Worm (Caenorhabditis elegans) whole organism, L3 larva: ENCODE measurements around the gene F17C8.7.

ENCODE experiments used
- aly-2 ChIP-seq: fragments of 150-350 bp; optimal IDR thresholded peaks from 2 replicates; lab custom pipeline; 2014; ENCODE audit warnings: missing biosample characterization, missing genetic modification characterization
- ama-1 ChIP-seq: fragments of 150-350 bp; optimal IDR thresholded peaks from 2 replicates; lab custom pipeline; 2018
- ceh-16 ChIP-seq: sonication (generic microtip); optimal IDR thresholded peaks from 2 replicates; lab custom pipeline; 2017; ENCODE audit warnings: missing biosample characterization, missing genetic modification characterization
- ceh-82 ChIP-seq: fragments of 150-350 bp; optimal IDR thresholded peaks from 2 replicates; lab custom pipeline; 2014; ENCODE audit warnings: missing biosample characterization, missing genetic modification characterization
- ceh-9 ChIP-seq: sonication (generic microtip); optimal IDR thresholded peaks from 2 replicates; lab custom pipeline; 2018; ENCODE audit warnings: missing biosample characterization, missing genetic modification characterization
- daf-12 ChIP-seq: fragments of 150-350 bp; optimal IDR thresholded peaks from 2 replicates; lab custom pipeline; 2014; ENCODE audit warnings: missing biosample characterization, missing genetic modification reagents, missing genetic modification characterization
- egl-5 ChIP-seq: fragments of 150-350 bp; optimal IDR thresholded peaks from 2 replicates; lab custom pipeline; 2017; ENCODE audit warnings: missing biosample characterization, missing genetic modification reagents, missing genetic modification characterization, inconsistent platforms
- elt-1 ChIP-seq: fragments of 150-350 bp; optimal IDR thresholded peaks from 2 replicates; lab custom pipeline; 2014; ENCODE audit warnings: missing biosample characterization, missing genetic modification characterization
- eor-1 ChIP-seq, 2 experiments: fragments of 150-350 bp; optimal IDR thresholded peaks; 2 replicates each; lab custom pipeline; 2014 to 2018; ENCODE audit warnings: missing biosample characterization in 2 of 2, missing genetic modification characterization in 2 of 2
- fkh-10 ChIP-seq: sonication (generic microtip); optimal IDR thresholded peaks from 2 replicates; lab custom pipeline; 2017; ENCODE audit warnings: missing biosample characterization, missing genetic modification reagents, missing genetic modification characterization
- fkh-2 ChIP-seq: fragments of 150-350 bp; optimal IDR thresholded peaks from 2 replicates; lab custom pipeline; 2014; ENCODE audit warnings: missing biosample characterization, missing genetic modification reagents, missing genetic modification characterization
- fos-1 ChIP-seq: fragments of 150-350 bp; optimal IDR thresholded peaks from 2 replicates; lab custom pipeline; 2014; ENCODE audit warnings: missing biosample characterization, missing genetic modification characterization
- hmg-11 ChIP-seq: sonication (generic microtip); optimal IDR thresholded peaks from 2 replicates; lab custom pipeline; 2016; ENCODE audit warnings: missing genetic modification characterization, missing compliant biosample characterization
- lin-15B ChIP-seq: fragments of 150-350 bp; optimal IDR thresholded peaks from 2 replicates; lab custom pipeline; 2014; ENCODE audit warnings: missing biosample characterization, missing genetic modification characterization
- lin-39 ChIP-seq: fragments of 150-350 bp; optimal IDR thresholded peaks from 2 replicates; lab custom pipeline; 2018; ENCODE audit warnings: missing biosample characterization, missing genetic modification reagents, missing genetic modification characterization
- lsy-12 ChIP-seq: sonication (generic microtip); optimal IDR thresholded peaks from 2 replicates; lab custom pipeline; 2016; ENCODE audit warnings: mild to moderate bottlenecking, missing genetic modification characterization, missing compliant biosample characterization
- mdl-1 ChIP-seq: fragments of 150-350 bp; optimal IDR thresholded peaks from 2 replicates; lab custom pipeline; 2014; ENCODE audit warnings: missing biosample characterization, missing genetic modification characterization
- mml-1 ChIP-seq: fragments of 150-350 bp; sonication (generic microtip); optimal IDR thresholded peaks from 3 replicates; lab custom pipeline; 2014; ENCODE audit warnings: missing biosample characterization, missing genetic modification characterization
- nfya-1 ChIP-seq: sonication (generic microtip); optimal IDR thresholded peaks from 2 replicates; lab custom pipeline; 2017; ENCODE audit warnings: missing genetic modification characterization, mild to moderate bottlenecking, missing compliant biosample characterization, antibody characterized with exemption, moderate library complexity; ENCODE audit not compliant: insufficient read depth
- nhr-11 ChIP-seq: fragments of 150-350 bp; optimal IDR thresholded peaks from 2 replicates; lab custom pipeline; 2014; ENCODE audit warnings: missing biosample characterization, missing genetic modification characterization
- nhr-12 ChIP-seq: fragments of 150-350 bp; optimal IDR thresholded peaks from 2 replicates; lab custom pipeline; 2014; ENCODE audit warnings: missing biosample characterization, missing genetic modification characterization
- nhr-23 ChIP-seq: fragments of 150-350 bp; optimal IDR thresholded peaks from 2 replicates; lab custom pipeline; 2014; ENCODE audit warnings: missing biosample characterization, missing genetic modification reagents, missing genetic modification characterization
- nhr-237 ChIP-seq: fragments of 150-350 bp; optimal IDR thresholded peaks from 2 replicates; lab custom pipeline; 2014; ENCODE audit warnings: missing biosample characterization, missing genetic modification characterization
- nhr-25 ChIP-seq: sonication (generic microtip); optimal IDR thresholded peaks from 2 replicates; lab custom pipeline; 2017; ENCODE audit warnings: missing biosample characterization, missing genetic modification characterization
- nhr-28 ChIP-seq: fragments of 150-350 bp; optimal IDR thresholded peaks from 2 replicates; lab custom pipeline; 2014; ENCODE audit warnings: missing biosample characterization, missing genetic modification characterization
- nhr-43 ChIP-seq: sonication (generic microtip); optimal IDR thresholded peaks from 2 replicates; lab custom pipeline; 2016; ENCODE audit warnings: mild to moderate bottlenecking, missing genetic modification characterization, missing compliant biosample characterization; ENCODE audit not compliant: poor library complexity, severe bottlenecking
- nhr-77 ChIP-seq: fragments of 150-350 bp; optimal IDR thresholded peaks from 2 replicates; lab custom pipeline; 2014; ENCODE audit warnings: missing biosample characterization, missing genetic modification characterization
- pha-4 ChIP-seq: fragments of 150-350 bp; optimal IDR thresholded peaks from 2 replicates; lab custom pipeline; 2014; ENCODE audit warnings: missing biosample characterization, missing genetic modification reagents, missing genetic modification characterization
- pqm-1 ChIP-seq: fragments of 150-350 bp; optimal IDR thresholded peaks from 2 replicates; lab custom pipeline; 2017; ENCODE audit warnings: missing biosample characterization, missing genetic modification characterization, inconsistent platforms
- sea-2 ChIP-seq: fragments of 150-350 bp; sonication (generic microtip); optimal IDR thresholded peaks from 4 replicates; lab custom pipeline; 2014; ENCODE audit warnings: missing biosample characterization, missing genetic modification reagents, missing genetic modification characterization
- snpc-4 ChIP-seq: fragments of 150-350 bp; optimal IDR thresholded peaks from 2 replicates; lab custom pipeline; 2014; ENCODE audit warnings: missing biosample characterization, missing genetic modification characterization
- tbx-2 ChIP-seq: sonication (generic microtip); optimal IDR thresholded peaks from 2 replicates; lab custom pipeline; 2016; ENCODE audit warnings: mild to moderate bottlenecking, missing genetic modification characterization, missing compliant biosample characterization
- unc-62 ChIP-seq: fragments of 150-350 bp; sonication (generic microtip); optimal IDR thresholded peaks from 4 replicates; lab custom pipeline; 2014; ENCODE audit warnings: missing biosample characterization, missing genetic modification reagents, missing genetic modification characterization
- ztf-11 ChIP-seq: fragments of 150-350 bp; optimal IDR thresholded peaks from 2 replicates; lab custom pipeline; 2014; ENCODE audit warnings: missing biosample characterization, missing genetic modification characterization
- ztf-4 ChIP-seq: fragments of 150-350 bp; optimal IDR thresholded peaks from 2 replicates; lab custom pipeline; 2014; ENCODE audit warnings: missing biosample characterization, missing genetic modification characterization

Gene F17C8.7

DNA sequence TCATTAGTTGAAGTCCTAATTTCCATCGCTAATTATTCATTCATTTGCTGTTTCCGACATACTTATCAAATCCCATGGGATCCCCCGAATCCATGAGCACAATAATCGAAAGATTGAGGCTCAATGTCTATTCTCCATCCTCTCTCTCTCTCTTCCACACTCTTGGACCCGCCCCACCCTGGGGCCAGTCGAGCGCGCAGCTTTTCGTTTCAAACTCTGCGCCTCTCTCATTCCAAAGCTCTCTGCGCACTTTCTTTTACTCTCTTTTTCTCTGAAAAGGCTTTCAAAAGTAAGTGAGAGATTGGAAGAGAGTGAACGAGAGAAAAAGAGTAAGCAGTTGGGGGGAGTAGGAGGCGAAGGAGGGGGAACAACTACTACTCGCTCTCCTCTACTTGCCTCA lies 13.8 kb upstream of the F17C8.7 start, which contains the start of gene acy-1 (continued):
- TF ChIP-seq pqm-1 (no peak), sea-2 (GFP tag; lab: Kevin White, UChicago) (no peak), ceh-16 (tag; lab: Kevin White, UChicago) (no peak), fos-1 (tag; lab: Kevin White, UChicago) (no peak), lin-15B (tag; lab: Kevin White, UChicago) (peak; percentile 79), snpc-4 (tag; lab: Kevin White, UChicago) (peak; percentile 51), hmg-11 (tag; lab: Kevin White, UChicago) (peak; percentile 93), nhr-43 (tag; lab: Kevin White, UChicago) (no peak), ama-1 (lab: Kevin White, UChicago) (no peak), nhr-12 (no peak), ztf-11 (tag; lab: Kevin White, UChicago) (no peak), ztf-4 (tag; lab: Kevin White, UChicago) (no peak), nhr-237 (tag; lab: Kevin White, UChicago) (no peak), lin-39 (tag; lab: Kevin White, UChicago) (peak; percentile 91), nhr-77 (tag; lab: Kevin White, UChicago) (no peak), tbx-2 (tag; lab: Kevin White, UChicago) (peak; percentile 21), fkh-10 (GFP tag; lab: Kevin White, UChicago) (peak; percentile 23), lsy-12 (no peak), eor-1 (tag; optimal IDR thresholded peaks at IDR 0.05; lab: Kevin White, UChicago) (no peak), aly-2 (no peak), mml-1 (no peak), egl-5 (tag; lab: Kevin White, UChicago) (peak; percentile 91), fkh-2 (tag; lab: Kevin White, UChicago) (no peak)

DNA sequence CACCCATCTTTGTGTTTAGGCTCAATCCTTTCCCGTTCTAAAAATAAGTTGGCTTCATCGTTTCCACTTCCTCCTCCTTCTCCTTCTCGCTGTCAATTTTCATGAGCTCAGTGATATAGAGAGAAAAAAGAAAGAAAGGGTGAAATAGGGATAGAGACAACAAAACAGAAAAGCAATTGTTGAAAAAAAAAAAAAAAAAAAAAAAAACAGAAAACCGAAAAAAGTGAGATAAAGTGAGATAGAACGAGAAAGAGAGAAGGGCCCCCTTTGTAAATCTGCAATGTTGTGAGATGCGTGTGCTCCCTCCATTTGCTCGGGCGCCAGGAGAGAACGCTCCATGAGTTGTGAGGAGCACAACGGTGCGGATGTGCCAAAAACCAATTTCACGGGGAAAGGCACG lies 11.6 kb upstream of the F17C8.7 start:
- TF ChIP-seq lin-39 (tag; lab: Kevin White, UChicago) (peak; percentile 6), nfya-1 (tag; lab: Kevin White, UChicago) (peak; percentile 50), sea-2 (GFP tag; lab: Kevin White, UChicago) (no peak), egl-5 (tag; lab: Kevin White, UChicago) (peak; percentile 33), fkh-10 (GFP tag; lab: Kevin White, UChicago) (peak; percentile 24), nhr-11 (tag; lab: Kevin White, UChicago) (no peak), nhr-25 (tag; lab: Kevin White, UChicago) (no peak), pha-4 (tag; lab: Kevin White, UChicago) (no peak)

DNA sequence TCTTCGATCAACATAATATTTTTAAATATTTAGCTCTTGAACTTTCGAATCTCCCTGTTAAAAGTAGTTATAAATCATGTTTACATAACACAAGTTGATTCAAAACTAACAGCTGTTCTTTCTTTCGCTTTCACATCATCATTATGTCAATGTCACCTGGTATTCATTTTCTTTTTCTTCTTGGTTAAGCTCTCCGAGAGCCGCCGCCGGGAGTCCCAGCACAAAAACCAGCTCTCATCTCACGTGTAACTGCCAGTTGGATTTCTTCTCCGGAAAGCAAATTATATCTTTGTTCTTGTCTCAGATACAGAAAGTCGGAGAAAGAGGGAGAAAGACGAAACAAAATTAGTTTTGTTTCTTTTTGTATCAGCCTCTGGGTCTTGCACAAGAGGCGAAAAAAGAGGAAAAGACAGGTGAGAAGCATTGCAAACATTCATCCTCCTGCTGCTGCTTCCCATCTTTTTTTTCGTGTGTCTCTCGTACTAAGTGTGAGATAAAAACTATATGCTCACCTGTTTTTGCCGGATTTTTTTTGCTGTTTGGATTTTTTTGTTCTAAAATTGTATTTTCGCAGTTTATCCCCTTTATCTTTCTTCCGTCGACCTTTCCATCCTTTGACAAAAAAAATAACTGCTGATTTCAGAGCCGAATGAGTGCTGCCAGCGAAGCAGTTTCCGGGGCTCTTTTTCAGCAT lies 4.1 kb upstream of the F17C8.7 start, which contains the start of gene F17C8.3:
F17C8.3 (plus strand) TSS at position 644 of the 694 bp plus-strand sequence.
- TF ChIP-seq nhr-25 (tag; lab: Kevin White, UChicago) (no peak), nfya-1 (tag; lab: Kevin White, UChicago) (peak; percentile 48), sea-2 (GFP tag; lab: Kevin White, UChicago) (no peak), mdl-1 (tag; lab: Kevin White, UChicago) (peak; percentile 10)

DNA sequence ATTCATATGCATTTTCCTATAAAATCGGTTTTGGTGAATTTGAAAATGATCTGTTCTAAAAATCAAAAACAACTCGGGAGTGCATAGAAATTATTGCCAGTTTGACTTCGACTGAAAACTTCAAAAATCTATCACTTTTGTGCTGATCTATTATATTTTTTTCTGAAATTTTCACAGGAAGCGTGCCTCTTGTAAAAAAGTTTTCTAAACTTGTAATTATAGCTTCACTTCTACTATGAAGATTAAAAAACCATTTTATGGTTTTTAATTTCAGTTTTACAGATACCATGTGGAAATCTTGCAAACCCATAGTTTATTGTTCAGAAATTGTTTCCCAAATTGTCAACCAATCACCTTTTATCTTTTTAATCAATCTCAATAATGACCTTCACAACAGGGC lies 1.5 kb upstream of the F17C8.7 start, which contains the start of gene F17C8.9:
F17C8.9 (plus strand) TSS at position 301 of the 400 bp plus-strand sequence.
- TF ChIP-seq lin-39 (tag; lab: Kevin White, UChicago) = no peak
- no peak for TF ChIP-seq nhr-28 (tag; lab: Kevin White, UChicago)
- TF ChIP-seq ceh-9 (tag; lab: Kevin White, UChicago) = no peak
- no peak for TF ChIP-seq pqm-1

ce11 chrIII:4739975-4740374 lies 4.4 kb downstream of the F17C8.7 start, which contains the start of gene ras-2:
ras-2 (minus strand) TSS chrIII:4740075.
- TF ChIP-seq lin-39 (tag; lab: Kevin White, UChicago) (no peak), daf-12 (tag; lab: Kevin White, UChicago) (no peak), nfya-1 (tag; lab: Kevin White, UChicago) (no peak), nhr-12 (no peak), fkh-2 (tag; lab: Kevin White, UChicago) (no peak), ceh-82 (no peak), nhr-237 (tag; lab: Kevin White, UChicago) (no peak), ztf-4 (tag; lab: Kevin White, UChicago) (no peak), nhr-25 (tag; lab: Kevin White, UChicago) (no peak), elt-1 (tag; lab: Kevin White, UChicago) (no peak), pqm-1 (no peak), fkh-10 (GFP tag; lab: Kevin White, UChicago) (no peak), lin-15B (tag; lab: Kevin White, UChicago) (no peak), lsy-12 (no peak), ztf-11 (tag; lab: Kevin White, UChicago) (no peak), mdl-1 (tag; lab: Kevin White, UChicago) (no peak), nhr-11 (tag; lab: Kevin White, UChicago) (no peak), egl-5 (tag; lab: Kevin White, UChicago) (no peak), unc-62 (GFP tag; lab: Kevin White, UChicago) (no peak), nhr-23 (no peak)
